Fruit fly (Drosophila melanogaster) whole organism, embryonic: ENCODE results near the gene CG42758.

Experiments used
- Abd-B ChIP-seq: fragments of 200-800 bp; sonication (Bioruptor generic); optimal IDR thresholded peaks from 2 replicates; lab custom pipeline; 2018; ENCODE audit warnings: missing biosample characterization, mild to moderate bottlenecking, missing genetic modification characterization, moderate library complexity
- CG10462 ChIP-seq: fragments of 200-800 bp; sonication (Bioruptor generic); optimal IDR thresholded peaks from 2 replicates; lab custom pipeline; 2016; ENCODE audit warnings: missing biosample characterization, missing genetic modification characterization
- CG11093 ChIP-seq: fragments of 200-800 bp; sonication (Bioruptor generic); IDR thresholded peaks from 3 replicates; pipeline ENCODE4 v1.3.6; 2022; ENCODE audit warnings: missing biosample characterization, missing genetic modification characterization
- CG11247 ChIP-seq: fragments of 200-800 bp; sonication (Bioruptor generic); IDR thresholded peaks from 2 replicates; pipeline ENCODE4 v1.3.6; 2022; ENCODE audit warnings: missing biosample characterization, missing genetic modification characterization
- CG12391 ChIP-seq: fragments of 200-800 bp; sonication (Bioruptor generic); optimal IDR thresholded peaks from 3 replicates; lab custom pipeline; 2018; ENCODE audit warnings: missing biosample characterization, mild to moderate bottlenecking, missing genetic modification characterization, moderate library complexity
- CG1603 ChIP-seq: fragments of 200-800 bp; sonication (Bioruptor generic); optimal IDR thresholded peaks from 2 replicates; lab custom pipeline; 2019; ENCODE audit warnings: missing biosample characterization, mild to moderate bottlenecking, missing genetic modification characterization, moderate library complexity
- CG17361 ChIP-seq: fragments of 200-800 bp; sonication (Bioruptor generic); IDR thresholded peaks from 3 replicates; pipeline ENCODE4 v1.3.6; 2022; ENCODE audit warnings: missing biosample characterization, missing genetic modification characterization
- CG18011 ChIP-seq: fragments of 200-800 bp; sonication (Bioruptor generic); optimal IDR thresholded peaks from 2 replicates; lab custom pipeline; 2017; ENCODE audit warnings: missing biosample characterization, missing genetic modification characterization, mild to moderate bottlenecking, moderate library complexity, missing genotype
- CG18476 ChIP-seq: fragments of 200-800 bp; sonication (Bioruptor generic); optimal IDR thresholded peaks from 2 replicates; lab custom pipeline; 2016; ENCODE audit warnings: missing biosample characterization, mild to moderate bottlenecking, missing genetic modification characterization
- CG2712 ChIP-seq: fragments of 200-800 bp; optimal IDR thresholded peaks from 3 replicates; lab custom pipeline; 2019; ENCODE audit warnings: missing biosample characterization, mild to moderate bottlenecking, missing genetic modification characterization, moderate library complexity
- CG43689 ChIP-seq: fragments of 200-800 bp; sonication (Bioruptor generic); IDR thresholded peaks from 2 replicates; pipeline ENCODE4 v1.3.6; 2022; ENCODE audit warnings: missing biosample characterization, missing genetic modification characterization
- CG4707 ChIP-seq: fragments of 200-800 bp; sonication (Bioruptor generic); optimal IDR thresholded peaks from 2 replicates; lab custom pipeline; 2018; ENCODE audit warnings: missing biosample characterization, mild to moderate bottlenecking, missing genetic modification characterization, moderate library complexity
- CG4854 ChIP-seq: fragments of 200-800 bp; sonication (Bioruptor generic); optimal IDR thresholded peaks from 2 replicates; lab custom pipeline; 2016; ENCODE audit warnings: missing biosample characterization, missing genetic modification characterization, inconsistent platforms
- CTCF ChIP-seq: fragments of 200-800 bp; sonication (Bioruptor generic); optimal IDR thresholded peaks from 2 replicates; lab custom pipeline; 2017; ENCODE audit warnings: missing biosample characterization, mild to moderate bottlenecking, missing genetic modification characterization, moderate library complexity
- Deaf1 ChIP-seq: fragments of 200-800 bp; optimal IDR thresholded peaks from 3 replicates; lab custom pipeline; 2019; ENCODE audit warnings: missing biosample characterization, mild to moderate bottlenecking, missing genetic modification characterization, moderate library complexity
- Kr ChIP-seq: fragments of 200-800 bp; sonication (Bioruptor generic); optimal IDR thresholded peaks from 2 replicates; lab custom pipeline; 2017; ENCODE audit warnings: missing biosample characterization, mild to moderate bottlenecking, missing genetic modification characterization
- Med ChIP-seq: fragments of 200-800 bp; sonication (Bioruptor generic); peaks from one replicate; lab custom pipeline; 2016; ENCODE audit warnings: missing biosample characterization, missing genetic modification characterization, mild to moderate bottlenecking, inconsistent platforms, moderate library complexity
- Pdp1 ChIP-seq, 2 experiments: fragments of 200-800 bp; sonication (Bioruptor generic); optimal IDR thresholded peaks; 3 replicates each; lab custom pipeline; 2016; ENCODE audit warnings: missing biosample characterization in 2 of 2, missing genetic modification characterization in 2 of 2, mild to moderate bottlenecking in 1 of 2, moderate library complexity in 1 of 2
- Sry-β ChIP-seq: fragments of 200-800 bp; sonication (Bioruptor generic); optimal IDR thresholded peaks from 2 replicates; lab custom pipeline; 2018; ENCODE audit warnings: missing biosample characterization, mild to moderate bottlenecking, missing genetic modification characterization, moderate library complexity
- Sry-δ ChIP-seq: fragments of 200-800 bp; sonication (Bioruptor generic); optimal IDR thresholded peaks from 2 replicates; lab custom pipeline; 2016; ENCODE audit warnings: missing biosample characterization, missing genetic modification characterization
- ab ChIP-seq: fragments of 200-800 bp; sonication (Bioruptor generic); optimal IDR thresholded peaks from 2 replicates; lab custom pipeline; 2016; ENCODE audit warnings: missing biosample characterization, missing genetic modification characterization
- abd-A ChIP-seq: fragments of 200-800 bp; sonication (Bioruptor generic); optimal IDR thresholded peaks from 3 replicates; lab custom pipeline; 2019; ENCODE audit warnings: missing biosample characterization, mild to moderate bottlenecking, missing genetic modification characterization, moderate library complexity
- bigmax ChIP-seq: fragments of 200-800 bp; sonication (Bioruptor generic); optimal IDR thresholded peaks from 2 replicates; lab custom pipeline; 2018; ENCODE audit warnings: missing biosample characterization, mild to moderate bottlenecking, missing genetic modification characterization
- cg ChIP-seq: fragments of 200-800 bp; sonication (Bioruptor generic); optimal IDR thresholded peaks from 3 replicates; lab custom pipeline; 2019; ENCODE audit warnings: missing biosample characterization, mild to moderate bottlenecking, missing genetic modification characterization, moderate library complexity
- chn ChIP-seq: fragments of 200-800 bp; sonication (Bioruptor generic); optimal IDR thresholded peaks from 2 replicates; lab custom pipeline; 2016; ENCODE audit warnings: missing biosample characterization, missing genetic modification characterization
- crol ChIP-seq: fragments of 200-800 bp; sonication (Bioruptor generic); IDR thresholded peaks from 2 replicates; pipeline ENCODE4 v1.3.6; 2022; ENCODE audit warnings: missing biosample characterization, missing genetic modification characterization
- dmrt11E ChIP-seq: fragments of 200-800 bp; sonication (Bioruptor generic); optimal IDR thresholded peaks from 3 replicates; lab custom pipeline; 2018; ENCODE audit warnings: missing biosample characterization, mild to moderate bottlenecking, missing genetic modification characterization, moderate library complexity
- gcm ChIP-seq: fragments of 200-800 bp; sonication (Bioruptor generic); optimal IDR thresholded peaks from 2 replicates; lab custom pipeline; 2019; ENCODE audit warnings: missing biosample characterization, mild to moderate bottlenecking, missing genetic modification characterization, moderate library complexity
- hb ChIP-seq: fragments of 200-800 bp; sonication (Bioruptor generic); IDR thresholded peaks from 3 replicates; pipeline ENCODE4 v1.3.6; 2022; ENCODE audit warnings: missing biosample characterization, missing genetic modification characterization; ENCODE audit not compliant: partially characterized antibody
- ken ChIP-seq: fragments of 200-800 bp; sonication (Bioruptor generic); IDR thresholded peaks from 3 replicates; pipeline ENCODE4 v1.3.6; 2022; ENCODE audit warnings: missing biosample characterization, missing genetic modification characterization
- kni ChIP-seq: fragments of 200-800 bp; sonication (Bioruptor generic); optimal IDR thresholded peaks from 3 replicates; lab custom pipeline; 2017; ENCODE audit warnings: mild to moderate bottlenecking, missing biosample characterization, missing genetic modification reagents, missing genetic modification characterization
- lab ChIP-seq: fragments of 200-800 bp; sonication (Bioruptor generic); optimal IDR thresholded peaks from 3 replicates; lab custom pipeline; 2017; ENCODE audit warnings: missing biosample characterization, missing genetic modification characterization, mild to moderate bottlenecking, moderate library complexity, missing genetic modification reagents
- nau ChIP-seq: fragments of 200-800 bp; sonication (Bioruptor generic); optimal IDR thresholded peaks from 3 replicates; lab custom pipeline; 2017; ENCODE audit warnings: missing biosample characterization, mild to moderate bottlenecking, missing genetic modification characterization, missing genetic modification reagents
- oc ChIP-seq: fragments of 200-800 bp; sonication (Bioruptor generic); optimal IDR thresholded peaks from 2 replicates; lab custom pipeline; 2018; ENCODE audit warnings: missing biosample characterization, mild to moderate bottlenecking, missing genetic modification characterization, moderate library complexity
- pros ChIP-seq: fragments of 200-800 bp; sonication (Bioruptor generic); optimal IDR thresholded peaks from 3 replicates; lab custom pipeline; 2019; ENCODE audit warnings: missing biosample characterization, mild to moderate bottlenecking, missing genetic modification characterization, moderate library complexity
- salm ChIP-seq: fragments of 200-800 bp; sonication (Bioruptor generic); optimal IDR thresholded peaks from 2 replicates; lab custom pipeline; 2018; ENCODE audit warnings: missing biosample characterization, mild to moderate bottlenecking, missing genetic modification characterization
- sd ChIP-seq: fragments of 200-800 bp; sonication (Bioruptor generic); optimal IDR thresholded peaks from 3 replicates; lab custom pipeline; 2018; ENCODE audit warnings: missing biosample characterization, mild to moderate bottlenecking, missing genetic modification characterization, moderate library complexity
- sna ChIP-seq: fragments of 200-800 bp; sonication (Bioruptor generic); IDR thresholded peaks from 2 replicates; pipeline ENCODE4 v1.3.6; 2022; ENCODE audit warnings: missing biosample characterization, missing genetic modification characterization; ENCODE audit not compliant: partially characterized antibody
- sqz ChIP-seq: fragments of 200-800 bp; sonication (Bioruptor generic); optimal IDR thresholded peaks from 3 replicates; lab custom pipeline; 2018; ENCODE audit warnings: missing biosample characterization, mild to moderate bottlenecking, missing genetic modification characterization
- sr ChIP-seq: fragments of 200-800 bp; sonication (Bioruptor generic); IDR thresholded peaks from 3 replicates; pipeline ENCODE4 v1.3.6; 2022; ENCODE audit warnings: missing biosample characterization, missing genetic modification characterization
- usp ChIP-seq: fragments of >200 bp; optimal IDR thresholded peaks from 2 replicates; lab custom pipeline; 2017; ENCODE audit warnings: missing biosample characterization, missing genetic modification characterization
- vfl ChIP-seq: fragments of 200-800 bp; sonication (Bioruptor generic); optimal IDR thresholded peaks from 2 replicates; lab custom pipeline; 2016; ENCODE audit warnings: missing biosample characterization, missing genetic modification characterization
- wor ChIP-seq: fragments of 200-800 bp; sonication (Bioruptor generic); IDR thresholded peaks from 2 replicates; pipeline ENCODE4 v1.3.6; 2022; ENCODE audit warnings: missing biosample characterization, missing genetic modification characterization
- z ChIP-seq: fragments of 200-800 bp; sonication (Bioruptor generic); IDR thresholded peaks from 3 replicates; pipeline ENCODE4 v1.3.6; 2022; ENCODE audit warnings: missing biosample characterization, missing genetic modification characterization

The CG42758 gene

dm6 chr3L:14550839-14551415, 16.3 kb upstream of the CG42758 start, which contains the start of gene Gbs-70E (continued):
- TF ChIP-seq chn (GFP tag; lab: Kevin White, UChicago) (peak; percentile 83), lab (GFP tag; lab: Kevin White, UChicago) (peak; percentile 92), CG18476 (peak; percentile 74), sr (no peak; the same call in 2 of the 3 replicates), Sry-δ (GFP tag; lab: Kevin White, UChicago) (peak; percentile 34), usp (GFP tag; lab: Kevin White, UChicago) (no peak), CTCF (peak; percentile 22), Sry-β (GFP tag; lab: Kevin White, UChicago) (no peak), ken (GFP tag; lab: Robert Waterston, UW) (peak; percentile 85), ab (GFP tag; lab: Kevin White, UChicago) (peak; percentile 45)

DNA sequence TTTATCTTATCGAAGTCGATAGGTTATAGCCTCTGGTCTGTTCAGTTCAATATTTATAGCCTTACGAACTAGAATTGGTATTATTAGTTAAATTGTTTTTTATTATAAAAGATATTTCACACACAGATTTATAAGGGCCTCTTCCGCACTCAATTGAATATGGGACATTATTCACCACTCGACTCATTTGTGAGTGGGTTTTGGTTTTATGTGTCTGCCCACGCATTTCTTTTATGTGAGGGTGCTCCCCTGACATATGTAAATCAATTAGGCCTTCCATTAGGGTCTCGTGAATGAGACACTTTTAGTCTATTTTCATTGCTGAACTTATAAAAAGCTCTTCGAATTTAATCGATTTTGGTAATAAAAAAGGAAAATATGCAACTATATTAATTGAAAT, 15.6 kb upstream of the CG42758 start:
- TF ChIP-seq sr (peak; percentile 95; the same call in 2 of the 3 replicates), CG4707 (GFP tag; lab: Kevin White, UChicago) (no peak), z (GFP tag; lab: Robert Waterston, UW) (peak; percentile 93), Med (GFP tag; lab: Kevin White, UChicago) (peak; percentile 16)

DNA sequence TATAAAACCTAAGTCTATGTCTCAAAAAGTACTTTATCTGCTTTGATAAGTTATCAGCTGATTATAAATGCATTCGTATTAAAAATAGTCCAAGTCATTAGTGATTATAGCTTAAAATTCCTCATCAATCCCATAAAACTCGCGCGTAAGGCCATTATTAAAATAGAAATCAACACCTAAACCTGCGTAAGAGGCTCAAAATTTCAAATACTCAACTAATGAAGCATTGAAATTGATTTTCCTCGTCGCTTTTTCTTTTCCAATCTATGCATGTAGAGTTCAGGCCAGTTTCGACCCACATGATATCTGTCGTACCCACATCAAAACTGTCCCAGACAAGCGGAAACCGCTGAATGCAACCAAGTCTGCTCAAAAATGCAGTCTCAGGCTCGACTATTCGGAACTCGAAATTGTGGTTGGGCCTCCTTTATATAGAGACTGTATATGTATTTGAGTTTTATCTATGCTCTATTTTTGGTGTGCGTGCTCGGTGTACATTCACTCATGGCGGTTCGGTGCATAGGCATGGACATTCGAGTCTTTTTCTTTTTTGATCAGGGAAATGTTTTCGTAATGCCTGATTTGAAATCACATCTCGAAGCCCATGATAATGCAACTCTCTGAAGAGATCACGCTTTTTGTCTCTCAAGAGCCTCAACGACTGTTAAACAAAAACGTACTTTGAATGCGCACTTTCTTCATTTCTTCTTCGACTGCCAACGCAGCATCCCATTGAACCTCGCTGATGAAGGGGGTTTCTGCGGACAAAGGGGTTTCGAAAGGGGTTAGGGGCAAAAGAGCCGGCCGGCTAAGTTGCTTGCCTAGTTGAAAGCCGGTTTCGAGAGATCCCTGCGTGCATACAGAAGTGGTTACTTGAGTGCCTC, 15.0 kb upstream of the CG42758 start:
- TF ChIP-seq Abd-B (GFP tag; lab: Kevin White, UChicago) = no peak
- TF ChIP-seq CG11247 (GFP tag; lab: Robert Waterston, UW) = no peak
- no peak for TF ChIP-seq CG4854 (GFP tag; lab: Kevin White, UChicago)
- peak in 1 of 2 experiments; percentile 5 for TF ChIP-seq Pdp1 (GFP tag; optimal IDR thresholded peaks at IDR 0.05; lab: Kevin White, UChicago)
- no peak for TF ChIP-seq sqz
- TF ChIP-seq pros (GFP tag; lab: Kevin White, UChicago) = peak; percentile 81
- TF ChIP-seq CG10462 (GFP tag; lab: Kevin White, UChicago) = no peak
- TF ChIP-seq Kr (GFP tag; lab: Kevin White, UChicago) = peak; percentile 93
- peak; percentile 69 for TF ChIP-seq crol (GFP tag; lab: Robert Waterston, UW)
- peak; percentile 23 for TF ChIP-seq abd-A (tag; lab: Kevin White, UChicago)
- TF ChIP-seq sna (GFP tag; lab: Robert Waterston, UW) = 0 out of 2 replicates have a peak, but pooled peaks have one; percentile 37
- TF ChIP-seq CG12391 (tag; lab: Kevin White, UChicago) = peak; percentile 26
- TF ChIP-seq nau = no peak
- TF ChIP-seq Sry-β (GFP tag; lab: Kevin White, UChicago) = peak; percentile 37
- 0 out of 3 replicates have a peak, but pooled peaks have one; percentile 35 for TF ChIP-seq CG17361
- no peak for TF ChIP-seq CG43689 (GFP tag; lab: Robert Waterston, UW)
- TF ChIP-seq cg (GFP tag; lab: Kevin White, UChicago) = peak; percentile 70
- TF ChIP-seq vfl (GFP tag; lab: Kevin White, UChicago) = no peak
- TF ChIP-seq bigmax (GFP tag; lab: Kevin White, UChicago) = no peak
- peak; percentile 14 for TF ChIP-seq dmrt11E (tag; lab: Kevin White, UChicago)
- TF ChIP-seq Deaf1 (tag; lab: Kevin White, UChicago) = no peak
- no peak for TF ChIP-seq wor
- no peak for TF ChIP-seq CG11093 (GFP tag; lab: Robert Waterston, UW)
- TF ChIP-seq hb = no peak
- peak; percentile 72 for TF ChIP-seq gcm (GFP tag; lab: Kevin White, UChicago)
- TF ChIP-seq CG2712 (tag; lab: Kevin White, UChicago) = peak; percentile 14
- peak; percentile 42 for TF ChIP-seq sd
- TF ChIP-seq salm = peak; percentile 35
- TF ChIP-seq kni (GFP tag; lab: Kevin White, UChicago) = peak; percentile 94
- TF ChIP-seq oc (tag; lab: Kevin White, UChicago) = peak; percentile 82
- TF ChIP-seq CG1603 (tag; lab: Kevin White, UChicago) = no peak
- no peak for TF ChIP-seq CG18011
